Fruit fly (Drosophila melanogaster) Kc167 (cell line): ENCODE results near the gene Chd64.

Source experiments
- Myc ChIP-seq: fragments of >200 bp; optimal IDR thresholded peaks from 2 replicates; lab custom pipeline; 2017; ENCODE audit warnings: missing external identifiers
- insv ChIP-seq: fragments of >200 bp; optimal IDR thresholded peaks from 3 replicates; lab custom pipeline; 2018; ENCODE audit warnings: missing external identifiers
- psq ChIP-seq: fragments of >200 bp; optimal IDR thresholded peaks from 2 replicates; lab custom pipeline; 2017; ENCODE audit warnings: missing external identifiers
- ttk ChIP-seq: sonication (Bioruptor generic); optimal IDR thresholded peaks from 2 replicates; lab custom pipeline; 2017; ENCODE audit warnings: missing external identifiers

- TF ChIP-seq Myc (no peak), ttk (lab: Kevin White, UChicago) (no peak), insv (no peak), psq (no peak)
These were observed 25.6 kb downstream of the Chd64 start for dm6 chr3L:4096546-4096945.
